Fruit fly (Drosophila melanogaster): ENCODE measurements around the gene CaMKI.

The CaMKI gene

DNA sequence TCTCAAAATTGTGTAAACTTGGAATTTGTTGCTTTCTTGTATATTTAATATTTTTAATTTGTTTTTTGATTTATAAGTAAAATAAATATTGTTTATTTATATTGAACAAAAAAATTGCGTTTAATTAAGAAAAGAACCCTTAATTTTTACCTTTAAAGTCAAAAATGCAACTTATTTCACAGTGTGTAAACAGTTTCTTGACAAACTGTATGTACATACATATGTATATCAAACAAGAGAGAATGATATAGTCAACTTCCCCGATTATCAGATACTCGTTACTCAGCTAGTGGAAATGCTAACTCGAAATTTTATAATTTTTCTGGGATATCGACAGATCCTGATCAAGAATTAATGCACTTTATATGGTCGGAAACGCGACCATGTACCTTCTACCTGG lies 24.3 kb upstream of the CaMKI start:
- TF ChIP-seq psq (optimal IDR thresholded peaks at IDR 0.05), result no peak
- no peak for TF ChIP-seq Myc (optimal IDR thresholded peaks at IDR 0.05)
- TF ChIP-seq h (optimal IDR thresholded peaks at IDR 0.05), result no peak
- no peak for TF ChIP-seq Sin3A (optimal IDR thresholded peaks at IDR 0.05)
- TF ChIP-seq insv (optimal IDR thresholded peaks at IDR 0.05), result no peak
- no peak for TF ChIP-seq ttk (optimal IDR thresholded peaks at IDR 0.05)

DNA sequence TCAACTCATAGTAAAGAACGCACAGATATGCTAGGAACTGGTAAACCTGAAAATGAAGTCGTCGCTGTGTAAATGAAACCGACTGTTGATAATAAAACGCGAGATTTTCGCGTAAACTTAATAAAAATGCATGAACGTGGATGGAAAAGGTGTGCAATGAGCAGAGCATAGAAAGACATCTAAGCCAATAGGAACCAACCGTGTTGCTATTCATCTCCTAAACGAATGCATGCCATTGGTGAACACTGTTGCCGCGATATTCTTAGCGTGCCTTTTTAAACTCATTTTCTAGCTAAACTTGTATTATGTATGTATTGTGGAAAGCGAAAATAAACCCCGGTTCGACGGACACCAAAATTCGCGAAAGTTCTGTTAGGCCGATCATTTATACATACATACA lies 23.5 kb upstream of the CaMKI start:
- TF ChIP-seq h (optimal IDR thresholded peaks at IDR 0.05) (no peak), Sin3A (optimal IDR thresholded peaks at IDR 0.05) (no peak), psq (optimal IDR thresholded peaks at IDR 0.05) (no peak), ttk (optimal IDR thresholded peaks at IDR 0.05) (no peak), insv (optimal IDR thresholded peaks at IDR 0.05) (no peak), Myc (optimal IDR thresholded peaks at IDR 0.05) (no peak)

DNA sequence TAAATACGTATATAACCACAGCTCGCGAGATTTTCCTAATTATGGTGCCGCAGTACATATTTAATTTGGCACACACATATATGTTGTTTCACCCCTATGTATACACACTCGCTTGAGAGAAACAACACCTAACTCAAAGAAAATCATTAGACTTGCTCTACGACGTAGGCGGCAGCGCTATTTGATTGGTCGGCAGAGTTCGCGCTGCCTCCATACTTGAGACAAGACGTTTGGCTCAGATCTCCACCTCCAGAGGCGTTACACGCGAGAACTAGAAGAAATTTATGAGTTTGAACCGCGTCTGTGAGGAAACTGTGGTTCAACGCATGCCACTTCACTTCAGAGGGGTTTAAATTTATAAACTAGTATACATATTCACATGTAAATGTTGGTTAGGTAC lies 22.0 kb upstream of the CaMKI start:
- no peak for TF ChIP-seq psq (optimal IDR thresholded peaks at IDR 0.05)
- TF ChIP-seq insv (optimal IDR thresholded peaks at IDR 0.05), result no peak
- TF ChIP-seq h (optimal IDR thresholded peaks at IDR 0.05), result no peak
- no peak for TF ChIP-seq Myc (optimal IDR thresholded peaks at IDR 0.05)
- TF ChIP-seq ttk (optimal IDR thresholded peaks at IDR 0.05), result no peak
- no peak for TF ChIP-seq Sin3A (optimal IDR thresholded peaks at IDR 0.05)

dm6 chr4:424630-425327 lies 20.5 kb upstream of the CaMKI start:
- TF ChIP-seq h (optimal IDR thresholded peaks at IDR 0.05) (peak; percentile 95), psq (optimal IDR thresholded peaks at IDR 0.05) (no peak)

DNA sequence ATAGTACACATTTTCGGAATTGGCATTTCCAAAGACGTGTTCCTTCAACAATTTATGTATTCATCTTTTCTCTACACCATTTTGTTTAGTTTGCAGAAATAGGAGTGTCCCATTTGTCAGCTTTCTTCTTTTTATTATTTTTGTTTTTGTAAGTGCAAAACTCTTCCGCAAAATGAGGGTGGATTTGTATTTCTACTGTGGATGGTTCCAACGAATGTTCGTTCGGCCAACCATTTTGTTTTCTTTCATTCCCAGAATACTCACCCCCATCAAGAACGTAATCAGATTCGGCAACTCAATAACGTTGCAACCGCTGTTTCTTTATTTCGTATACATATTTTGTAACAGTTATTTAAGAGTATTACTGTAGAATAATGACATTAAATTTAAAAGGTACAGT lies 17.0 kb upstream of the CaMKI start:
- no peak for TF ChIP-seq insv (optimal IDR thresholded peaks at IDR 0.05)
- TF ChIP-seq ttk (optimal IDR thresholded peaks at IDR 0.05), result no peak
- TF ChIP-seq Myc (optimal IDR thresholded peaks at IDR 0.05), result no peak
- TF ChIP-seq h (optimal IDR thresholded peaks at IDR 0.05), result no peak
- no peak for TF ChIP-seq psq (optimal IDR thresholded peaks at IDR 0.05)
- TF ChIP-seq Sin3A (optimal IDR thresholded peaks at IDR 0.05), result no peak

DNA sequence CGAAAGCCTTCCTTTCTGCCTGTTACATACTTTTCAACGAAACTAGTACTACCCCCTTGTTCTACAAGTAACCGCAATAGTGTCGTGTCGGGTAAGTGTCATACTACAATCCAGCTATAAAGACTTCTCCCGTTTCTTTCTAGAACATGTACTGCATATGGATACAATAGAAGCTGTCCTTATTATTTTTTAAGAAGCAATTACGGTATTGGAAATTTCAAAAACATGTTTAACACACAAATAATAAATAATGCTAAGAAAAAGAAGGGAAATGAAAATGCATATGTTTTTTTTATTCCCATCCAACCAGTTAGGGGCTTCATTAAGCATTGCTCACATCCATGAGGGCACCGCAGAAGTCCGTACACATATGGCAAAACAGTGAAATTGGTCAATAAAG lies 15.8 kb upstream of the CaMKI start:
- no peak for TF ChIP-seq insv (optimal IDR thresholded peaks at IDR 0.05)
- TF ChIP-seq psq (optimal IDR thresholded peaks at IDR 0.05), result no peak
- TF ChIP-seq Myc (optimal IDR thresholded peaks at IDR 0.05), result no peak
- no peak for TF ChIP-seq h (optimal IDR thresholded peaks at IDR 0.05)
- TF ChIP-seq Sin3A (optimal IDR thresholded peaks at IDR 0.05), result no peak
- no peak for TF ChIP-seq ttk (optimal IDR thresholded peaks at IDR 0.05)

dm6 chr4:434355-434754 lies 10.9 kb upstream of the CaMKI start:
- TF ChIP-seq psq (optimal IDR thresholded peaks at IDR 0.05), result no peak
- no peak for TF ChIP-seq Myc (optimal IDR thresholded peaks at IDR 0.05)
- no peak for TF ChIP-seq ttk (optimal IDR thresholded peaks at IDR 0.05)
- no peak for TF ChIP-seq insv (optimal IDR thresholded peaks at IDR 0.05)
- no peak for TF ChIP-seq h (optimal IDR thresholded peaks at IDR 0.05)
- no peak for TF ChIP-seq Sin3A (optimal IDR thresholded peaks at IDR 0.05)

DNA sequence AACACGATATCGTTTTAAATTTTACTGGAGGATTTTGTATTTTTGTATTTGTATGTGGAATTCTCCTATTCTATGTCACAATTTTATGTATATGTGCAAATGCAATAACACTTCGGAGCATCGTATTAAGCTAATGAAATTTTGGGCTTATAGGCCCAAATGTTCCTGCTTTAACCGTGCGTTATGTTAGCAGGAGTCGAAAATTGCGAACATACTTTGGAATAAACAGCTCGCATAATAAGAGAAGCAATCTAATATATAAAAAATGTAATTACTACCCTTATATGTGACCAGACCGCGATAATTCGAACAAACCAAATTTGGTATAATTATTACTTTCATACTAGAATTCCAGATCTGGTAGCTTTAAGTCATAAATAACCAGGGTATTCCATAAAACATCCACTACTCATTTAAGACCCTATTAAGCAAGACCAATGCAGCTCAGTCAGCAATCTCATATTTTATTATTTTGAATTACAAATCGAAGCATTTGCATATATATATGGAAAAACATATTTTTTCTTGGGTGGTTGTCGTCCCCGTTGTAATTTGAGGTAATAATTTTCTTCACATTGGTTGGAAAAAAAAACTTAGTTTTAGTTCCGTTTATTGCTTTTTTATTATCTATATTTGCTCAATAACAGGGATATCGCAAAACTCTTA lies 1.6 kb upstream of the CaMKI start, which contains the start of gene lgs:
Gene lgs (minus strand): TSS at position 320 of the 666 bp plus-strand sequence.
- no peak for TF ChIP-seq psq (optimal IDR thresholded peaks at IDR 0.05)
- TF ChIP-seq insv (optimal IDR thresholded peaks at IDR 0.05), result no peak
- TF ChIP-seq Sin3A (optimal IDR thresholded peaks at IDR 0.05), result no peak
- no peak for TF ChIP-seq ttk (optimal IDR thresholded peaks at IDR 0.05)
- no peak for TF ChIP-seq Myc (optimal IDR thresholded peaks at IDR 0.05)
- TF ChIP-seq h (optimal IDR thresholded peaks at IDR 0.05), result no peak

dm6 chr4:445931-446526 lies 725 bp downstream of the CaMKI start:
- no peak for TF ChIP-seq ttk (optimal IDR thresholded peaks at IDR 0.05)
- TF ChIP-seq insv (optimal IDR thresholded peaks at IDR 0.05), result no peak
- no peak for TF ChIP-seq h (optimal IDR thresholded peaks at IDR 0.05)
- TF ChIP-seq Myc (optimal IDR thresholded peaks at IDR 0.05), result no peak
- TF ChIP-seq Sin3A (optimal IDR thresholded peaks at IDR 0.05), result no peak
- TF ChIP-seq psq (optimal IDR thresholded peaks at IDR 0.05), result no peak

DNA sequence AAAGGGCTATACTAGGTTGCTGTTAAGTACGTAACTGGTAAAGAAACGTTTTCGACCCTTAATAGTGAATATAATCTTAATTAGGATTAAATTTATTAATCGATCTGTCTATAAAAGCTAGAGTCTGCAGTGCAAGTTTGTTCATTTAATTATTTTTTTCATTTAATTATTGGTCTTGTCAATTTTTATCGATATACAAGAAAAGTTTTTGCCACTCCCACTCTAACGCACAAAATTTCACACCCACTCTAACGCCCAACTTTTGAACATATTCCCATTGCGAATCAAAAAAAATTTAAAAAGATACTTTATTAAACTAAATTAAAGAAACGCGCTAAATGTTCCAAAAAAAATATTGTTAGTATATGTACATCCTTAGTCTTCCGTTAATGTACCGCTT lies 2.8 kb downstream of the CaMKI start:
- TF ChIP-seq h (optimal IDR thresholded peaks at IDR 0.05), result no peak
- no peak for TF ChIP-seq insv (optimal IDR thresholded peaks at IDR 0.05)
- no peak for TF ChIP-seq ttk (optimal IDR thresholded peaks at IDR 0.05)
- no peak for TF ChIP-seq Sin3A (optimal IDR thresholded peaks at IDR 0.05)
- no peak for TF ChIP-seq psq (optimal IDR thresholded peaks at IDR 0.05)
- no peak for TF ChIP-seq Myc (optimal IDR thresholded peaks at IDR 0.05)

- TF ChIP-seq h (optimal IDR thresholded peaks at IDR 0.05) (no peak), psq (optimal IDR thresholded peaks at IDR 0.05) (no peak), Sin3A (optimal IDR thresholded peaks at IDR 0.05) (no peak), ttk (optimal IDR thresholded peaks at IDR 0.05) (no peak), insv (optimal IDR thresholded peaks at IDR 0.05) (no peak), Myc (optimal IDR thresholded peaks at IDR 0.05) (no peak)
Observed at dm6 chr4:448993-449392, 3.7 kb downstream of the CaMKI start.

DNA sequence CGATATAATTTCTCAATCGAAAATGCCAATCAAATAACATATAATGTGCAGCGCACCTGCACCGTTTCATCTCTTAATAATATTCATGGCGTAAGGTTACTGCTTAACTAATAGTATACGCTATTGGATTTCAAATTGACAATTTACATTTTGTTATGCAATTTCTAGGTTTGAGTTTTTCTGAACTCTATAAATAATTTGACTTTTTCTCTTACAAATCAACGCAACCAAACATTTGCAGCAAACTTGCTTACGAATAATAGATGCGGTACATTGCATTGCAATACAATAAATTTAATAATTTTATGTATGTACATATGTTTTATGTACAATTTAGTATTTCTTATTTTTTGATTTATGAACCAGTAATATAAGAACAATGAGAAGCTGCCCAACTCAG lies 8.0 kb downstream of the CaMKI start:
- TF ChIP-seq psq (optimal IDR thresholded peaks at IDR 0.05), result no peak
- no peak for TF ChIP-seq ttk (optimal IDR thresholded peaks at IDR 0.05)
- TF ChIP-seq insv (optimal IDR thresholded peaks at IDR 0.05), result no peak
- TF ChIP-seq Myc (optimal IDR thresholded peaks at IDR 0.05), result no peak
- no peak for TF ChIP-seq Sin3A (optimal IDR thresholded peaks at IDR 0.05)
- no peak for TF ChIP-seq h (optimal IDR thresholded peaks at IDR 0.05)

All from Kc167 (cell line).